Worm (Caenorhabditis elegans) whole organism, mixed stage, embryonic: Measurements from ENCODE around the gene lgc-54.

Experiments used
- M03D4.4 ChIP-seq: sonication (generic microtip); optimal IDR thresholded peaks from 2 replicates; lab custom pipeline; 2017; ENCODE audit warnings: mild to moderate bottlenecking, missing genetic modification characterization, missing compliant biosample characterization
- bed-3 ChIP-seq: fragments of 200-800 bp; sonication (Bioruptor generic); optimal IDR thresholded peaks from 3 replicates; lab custom pipeline; 2018; ENCODE audit warnings: mild to moderate bottlenecking, missing genetic modification characterization, moderate library complexity, missing compliant biosample characterization
- ceh-39 ChIP-seq: fragments of 150-350 bp; optimal IDR thresholded peaks from 2 replicates; lab custom pipeline; 2014; ENCODE audit warnings: missing biosample characterization, missing genetic modification characterization
- ceh-43 ChIP-seq: fragments of 200-800 bp; sonication (Bioruptor generic); optimal IDR thresholded peaks from 2 replicates; lab custom pipeline; 2018; ENCODE audit warnings: mild to moderate bottlenecking, missing genetic modification characterization, moderate library complexity, missing compliant biosample characterization
- ceh-83 ChIP-seq: fragments of 200-800 bp; sonication (Bioruptor generic); optimal IDR thresholded peaks from 2 replicates; lab custom pipeline; 2018; ENCODE audit warnings: mild to moderate bottlenecking, missing genetic modification characterization, missing compliant biosample characterization
- cnd-1 ChIP-seq: fragments of 200-800 bp; sonication (Bioruptor generic); optimal IDR thresholded peaks from 2 replicates; lab custom pipeline; 2018; ENCODE audit warnings: mild to moderate bottlenecking, missing genetic modification characterization, missing compliant biosample characterization
- drap-1 ChIP-seq: fragments of 200-800 bp; sonication (Bioruptor generic); optimal IDR thresholded peaks from 3 replicates; lab custom pipeline; 2018; ENCODE audit warnings: mild to moderate bottlenecking, missing genetic modification characterization, missing compliant biosample characterization
- elt-1 ChIP-seq: sonication (generic microtip); optimal IDR thresholded peaks from 2 replicates; lab custom pipeline; 2017; ENCODE audit warnings: missing genetic modification characterization, mild to moderate bottlenecking, missing compliant biosample characterization, antibody characterized with exemption, moderate library complexity, borderline replicate concordance; ENCODE audit not compliant: insufficient read depth
- elt-3 ChIP-seq: fragments of 150-350 bp; optimal IDR thresholded peaks from 2 replicates; lab custom pipeline; 2014; ENCODE audit warnings: missing biosample characterization, missing genetic modification characterization
- flh-1 ChIP-seq: fragments of 200-800 bp; sonication (Bioruptor generic); optimal IDR thresholded peaks from 2 replicates; lab custom pipeline; 2018; ENCODE audit warnings: mild to moderate bottlenecking, missing genetic modification characterization, moderate library complexity, missing compliant biosample characterization
- ham-2 ChIP-seq: fragments of 200-800 bp; sonication (Bioruptor generic); optimal IDR thresholded peaks from 2 replicates; lab custom pipeline; 2018; ENCODE audit warnings: mild to moderate bottlenecking, missing genetic modification characterization, missing compliant biosample characterization
- hlh-1 ChIP-seq: fragments of 150-350 bp; optimal IDR thresholded peaks from 2 replicates; lab custom pipeline; 2014; ENCODE audit warnings: missing biosample characterization, missing genetic modification reagents, missing genetic modification characterization
- lin-13 ChIP-seq: fragments of 150-350 bp; optimal IDR thresholded peaks from 2 replicates; lab custom pipeline; 2014; ENCODE audit warnings: missing biosample characterization, missing genetic modification characterization
- lsy-2 ChIP-seq: fragments of 150-350 bp; optimal IDR thresholded peaks from 2 replicates; lab custom pipeline; 2014; ENCODE audit warnings: missing biosample characterization, missing genetic modification characterization
- mab-5 ChIP-seq: fragments of 150-350 bp; optimal IDR thresholded peaks from 2 replicates; lab custom pipeline; 2014; ENCODE audit warnings: missing biosample characterization, missing genetic modification characterization
- mep-1 ChIP-seq: fragments of 150-350 bp; optimal IDR thresholded peaks from 2 replicates; lab custom pipeline; 2017; ENCODE audit warnings: missing biosample characterization, missing genetic modification reagents, missing genetic modification characterization, inconsistent platforms
- mls-2 ChIP-seq: sonication (generic microtip); optimal IDR thresholded peaks from 2 replicates; lab custom pipeline; 2016; ENCODE audit warnings: mild to moderate bottlenecking, missing genetic modification characterization, moderate library complexity, missing compliant biosample characterization
- nhr-12 ChIP-seq: fragments of 150-350 bp; optimal IDR thresholded peaks from 2 replicates; lab custom pipeline; 2014; ENCODE audit warnings: missing biosample characterization, missing genetic modification characterization
- nhr-2 ChIP-seq: fragments of 150-350 bp; optimal IDR thresholded peaks from 2 replicates; lab custom pipeline; 2014; ENCODE audit warnings: missing biosample characterization, missing genetic modification characterization
- nhr-237 ChIP-seq: fragments of 150-350 bp; optimal IDR thresholded peaks from 2 replicates; lab custom pipeline; 2014; ENCODE audit warnings: missing biosample characterization, missing genetic modification characterization
- nhr-28 ChIP-seq: fragments of 150-350 bp; optimal IDR thresholded peaks from 2 replicates; lab custom pipeline; 2014; ENCODE audit warnings: missing biosample characterization, missing genetic modification characterization
- nhr-76 ChIP-seq: sonication (generic microtip); optimal IDR thresholded peaks from 2 replicates; lab custom pipeline; 2017; ENCODE audit warnings: missing biosample characterization, missing genetic modification characterization
- pha-4 ChIP-seq: fragments of 150-350 bp; optimal IDR thresholded peaks from 2 replicates; lab custom pipeline; 2018; ENCODE audit warnings: missing biosample characterization, missing genetic modification reagents, missing genetic modification characterization
- sem-2 ChIP-seq: fragments of 200-800 bp; sonication (Bioruptor generic); optimal IDR thresholded peaks from 2 replicates; lab custom pipeline; 2018; ENCODE audit warnings: mild to moderate bottlenecking, missing genetic modification characterization, missing compliant biosample characterization
- snpc-4 ChIP-seq: fragments of 150-350 bp; optimal IDR thresholded peaks from 2 replicates; lab custom pipeline; 2014; ENCODE audit warnings: missing biosample characterization, missing genetic modification characterization
- sptf-1 ChIP-seq: sonication (generic microtip); optimal IDR thresholded peaks from 2 replicates; lab custom pipeline; 2017; ENCODE audit warnings: mild to moderate bottlenecking, missing genetic modification characterization, moderate library complexity, missing compliant biosample characterization
- tbx-8 ChIP-seq: fragments of 200-800 bp; sonication (Bioruptor generic); optimal IDR thresholded peaks from 2 replicates; lab custom pipeline; 2018; ENCODE audit warnings: mild to moderate bottlenecking, missing genetic modification characterization, moderate library complexity, missing compliant biosample characterization
- unc-120 ChIP-seq: sonication (generic microtip); optimal IDR thresholded peaks from 2 replicates; lab custom pipeline; 2017; ENCODE audit warnings: missing genetic modification characterization, missing compliant biosample characterization; ENCODE audit not compliant: poor library complexity, severe bottlenecking
- unc-39 ChIP-seq: fragments of 150-350 bp; optimal IDR thresholded peaks from 2 replicates; lab custom pipeline; 2014; ENCODE audit warnings: missing biosample characterization, missing genetic modification characterization
- unc-62 ChIP-seq: fragments of 150-350 bp; optimal IDR thresholded peaks from 2 replicates; lab custom pipeline; 2014; ENCODE audit warnings: missing biosample characterization, missing genetic modification reagents, missing genetic modification characterization
- zip-8 ChIP-seq: fragments of 150-350 bp; optimal IDR thresholded peaks from 2 replicates; lab custom pipeline; 2014; ENCODE audit warnings: missing biosample characterization, missing genetic modification characterization

Gene lgc-54

DNA sequence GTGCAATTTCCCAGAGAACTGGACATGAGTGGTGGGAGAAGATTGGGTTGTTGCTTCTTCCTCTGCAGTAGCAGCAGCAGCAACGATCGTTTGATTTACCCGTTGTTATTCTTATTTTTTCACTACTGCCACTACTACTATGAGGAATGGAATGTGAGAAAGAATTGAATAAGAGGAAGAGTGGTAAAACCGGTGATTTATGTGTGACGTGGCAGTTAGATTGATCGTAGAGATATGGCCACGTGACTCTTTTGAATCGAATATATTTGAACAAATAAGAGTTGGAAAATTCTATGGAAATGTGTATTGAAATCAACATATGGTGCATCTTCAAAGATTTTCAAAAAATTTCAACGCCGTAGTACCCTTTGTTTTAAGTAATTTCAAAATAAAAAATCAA, 50.1 kb downstream of the lgc-54 start:
- TF ChIP-seq nhr-28 (tag; lab: Kevin White, UChicago) (no peak), pha-4 (no peak), flh-1 (GFP tag; lab: Kevin White, UChicago) (no peak), lsy-2 (tag; lab: Kevin White, UChicago) (no peak), lin-13 (tag; lab: Kevin White, UChicago) (no peak), unc-39 (tag; lab: Kevin White, UChicago) (no peak), unc-120 (tag; lab: Kevin White, UChicago) (no peak), mls-2 (tag; lab: Kevin White, UChicago) (no peak), zip-8 (tag; lab: Kevin White, UChicago) (no peak), unc-62 (GFP tag; lab: Kevin White, UChicago) (no peak)

DNA sequence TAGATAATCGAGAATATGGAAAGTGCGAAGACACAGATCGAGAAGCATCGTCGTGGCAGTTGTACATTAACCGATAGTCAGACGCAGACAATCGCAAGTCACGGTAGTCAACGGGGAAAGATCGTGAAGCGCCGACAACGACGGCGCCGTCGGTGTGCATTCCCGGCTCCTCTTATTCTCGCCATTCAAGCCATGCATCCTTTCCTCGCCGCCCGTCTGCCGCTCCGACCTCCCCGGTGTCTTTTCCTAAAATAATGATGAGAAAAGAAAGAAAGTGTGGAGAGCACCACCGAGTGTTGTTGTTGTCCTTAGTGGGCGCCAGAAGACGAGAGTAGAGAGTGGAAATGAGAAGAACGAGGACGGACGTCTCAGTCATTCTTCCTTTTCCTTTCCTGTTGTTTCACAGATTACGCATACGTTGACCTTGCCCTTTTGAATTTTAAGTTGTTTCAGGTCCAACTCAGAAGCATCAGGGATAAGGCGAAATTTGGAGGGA, 52.6 kb downstream of the lgc-54 start, which contains the start of gene ZC404.1:
Gene ZC404.1, plus strand, starts transcription at position 446 of the 496 bp plus-strand sequence.
- no peak for TF ChIP-seq mep-1 (tag; lab: Kevin White, UChicago)
- no peak for TF ChIP-seq nhr-2 (tag; lab: Kevin White, UChicago)
- TF ChIP-seq ceh-43 (GFP tag; lab: Kevin White, UChicago) = no peak
- TF ChIP-seq nhr-12 (tag; lab: Kevin White, UChicago) = no peak
- TF ChIP-seq nhr-28 (tag; lab: Kevin White, UChicago) = no peak
- no peak for TF ChIP-seq nhr-76 (tag; lab: Kevin White, UChicago)
- TF ChIP-seq elt-3 = no peak
- no peak for TF ChIP-seq unc-120 (tag; lab: Kevin White, UChicago)
- TF ChIP-seq unc-62 (GFP tag; lab: Kevin White, UChicago) = no peak
- no peak for TF ChIP-seq snpc-4 (tag; lab: Kevin White, UChicago)
- no peak for TF ChIP-seq bed-3 (GFP tag; lab: Kevin White, UChicago)
- no peak for TF ChIP-seq ham-2 (GFP tag; lab: Kevin White, UChicago)
- TF ChIP-seq, all 35 proteins: peak for 0

ce11 chrV:6792973-6793372, 53.4 kb downstream of the lgc-54 start:
- no peak for TF ChIP-seq ceh-39
- TF ChIP-seq tbx-8 = no peak
- no peak for TF ChIP-seq nhr-28 (tag; lab: Kevin White, UChicago)
- TF ChIP-seq lin-13 (tag; lab: Kevin White, UChicago) = no peak
- no peak for TF ChIP-seq cnd-1
- TF ChIP-seq elt-1 = no peak
- no peak for TF ChIP-seq unc-120 (tag; lab: Kevin White, UChicago)
- TF ChIP-seq mls-2 (tag; lab: Kevin White, UChicago) = no peak
- TF ChIP-seq sptf-1 (tag; lab: Kevin White, UChicago) = no peak
- no peak for TF ChIP-seq ham-2 (GFP tag; lab: Kevin White, UChicago)
- TF ChIP-seq drap-1 (GFP tag; lab: Kevin White, UChicago) = no peak
- no peak for TF ChIP-seq M03D4.4
- TF ChIP-seq nhr-237 (tag; lab: Kevin White, UChicago) = no peak
- TF ChIP-seq unc-62 (GFP tag; lab: Kevin White, UChicago) = no peak
- TF ChIP-seq hlh-1 (tag; lab: Kevin White, UChicago) = no peak
- TF ChIP-seq mab-5 = no peak
- TF ChIP-seq ceh-83 = no peak
- TF ChIP-seq flh-1 (GFP tag; lab: Kevin White, UChicago) = no peak
- TF ChIP-seq snpc-4 (tag; lab: Kevin White, UChicago) = no peak
- no peak for TF ChIP-seq bed-3 (GFP tag; lab: Kevin White, UChicago)

DNA sequence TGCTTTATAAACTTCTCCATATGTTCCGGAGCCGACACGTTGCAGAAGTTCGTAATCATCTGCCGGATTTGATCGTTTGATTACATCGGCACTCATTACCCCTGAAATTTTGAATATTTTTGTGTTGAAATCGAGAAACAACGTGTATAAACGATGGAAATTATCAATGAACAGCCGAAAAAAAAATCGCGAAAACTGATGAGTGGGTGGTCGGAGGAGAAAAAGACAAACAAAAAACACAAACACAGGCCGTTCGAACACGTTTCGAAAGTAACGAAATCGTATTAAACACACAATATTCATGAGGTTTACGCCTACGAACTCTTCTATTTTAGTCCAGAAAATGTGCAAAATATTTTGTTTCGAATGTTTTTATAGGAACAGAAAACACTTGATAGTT, 53.8 kb downstream of the lgc-54 start, which contains the start of gene gck-2:
Gene gck-2, minus strand, starts transcription at position 101 of the 400 bp plus-strand sequence.
- TF ChIP-seq mep-1 (tag; lab: Kevin White, UChicago) = no peak
- TF ChIP-seq nhr-28 (tag; lab: Kevin White, UChicago) = no peak
- TF ChIP-seq drap-1 (GFP tag; lab: Kevin White, UChicago) = no peak
- no peak for TF ChIP-seq sem-2 (GFP tag; lab: Kevin White, UChicago)
- no peak for TF ChIP-seq lsy-2 (tag; lab: Kevin White, UChicago)
- no peak for TF ChIP-seq sptf-1 (tag; lab: Kevin White, UChicago)
- TF ChIP-seq pha-4 = no peak
- TF ChIP-seq mab-5 = no peak
- TF ChIP-seq hlh-1 (tag; lab: Kevin White, UChicago) = no peak
- TF ChIP-seq mls-2 (tag; lab: Kevin White, UChicago) = no peak
- TF ChIP-seq unc-39 (tag; lab: Kevin White, UChicago) = no peak
- no peak for TF ChIP-seq ceh-83
- TF ChIP-seq ham-2 (GFP tag; lab: Kevin White, UChicago) = no peak
- TF ChIP-seq cnd-1 = no peak
- TF ChIP-seq elt-3 = no peak
- no peak for TF ChIP-seq lin-13 (tag; lab: Kevin White, UChicago)
- no peak for TF ChIP-seq flh-1 (GFP tag; lab: Kevin White, UChicago)
- TF ChIP-seq nhr-12 (tag; lab: Kevin White, UChicago) = no peak
- TF ChIP-seq ceh-43 (GFP tag; lab: Kevin White, UChicago) = no peak
- no peak for TF ChIP-seq snpc-4 (tag; lab: Kevin White, UChicago)
